Fruit fly (Drosophila melanogaster): ENCODE measurements around the gene tal-1A.

Gene tal-1A

dm6 chr3R:13793979-13794665, 18.8 kb upstream of the tal-1A start (continued):
- TF ChIP-seq bsh (GFP tag; optimal IDR thresholded peaks at IDR 0.05): peak in 1 of 2 experiments; percentile 94
- TF ChIP-seq slp2 (GFP tag; optimal IDR thresholded peaks at IDR 0.05): no peak
- peak; percentile 77 for TF ChIP-seq gsb-n (tag; optimal IDR thresholded peaks at IDR 0.05)
- peak; percentile 71 for TF ChIP-seq oc (tag; optimal IDR thresholded peaks at IDR 0.05)
- TF ChIP-seq scrt (GFP tag; optimal IDR thresholded peaks at IDR 0.05): peak; percentile 26
- peak; percentile 56 for TF ChIP-seq cato (GFP tag; optimal IDR thresholded peaks at IDR 0.05; ENCODE audit: borderline replicate concordance)
- peak; percentile 49; the same call in 1 of the 3 replicates for TF ChIP-seq CG11695 (GFP tag; IDR thresholded peaks at IDR 0.05)
- TF ChIP-seq croc (GFP tag; conservative IDR thresholded peaks at IDR 0.05): peak; percentile 75
- peak; percentile 73 for TF ChIP-seq Xbp1 (GFP tag; optimal IDR thresholded peaks at IDR 0.05)
- no peak for TF ChIP-seq da (GFP tag; optimal IDR thresholded peaks at IDR 0.05)
- TF ChIP-seq Hr51 (GFP tag; optimal IDR thresholded peaks at IDR 0.05): peak in 1 of 2 experiments; percentile 74
- peak; percentile 41; the same call in 1 of the 2 replicates for TF ChIP-seq ttk (GFP tag; IDR thresholded peaks at IDR 0.05)
- TF ChIP-seq HLH3B (GFP tag; IDR thresholded peaks at IDR 0.05): peak; percentile 64
- TF ChIP-seq CG31441 (GFP tag; IDR thresholded peaks at IDR 0.05): peak; percentile 57; the same call in 1 of the 2 replicates
- no peak for TF ChIP-seq CG8089 (GFP tag; optimal IDR thresholded peaks at IDR 0.05)
- peak; percentile 47 for TF ChIP-seq CG30431 (GFP tag; optimal IDR thresholded peaks at IDR 0.05)
- TF ChIP-seq CG14667 (GFP tag; IDR thresholded peaks at IDR 0.05): peak; percentile 42; the same call in 1 of the 2 replicates
- peak; percentile 15 for TF ChIP-seq caup (GFP tag; optimal IDR thresholded peaks at IDR 0.05; ENCODE audit: severe bottlenecking)
- peak; percentile 51; the same call in 1 of the 2 replicates for TF ChIP-seq CG32767 (GFP tag; IDR thresholded peaks at IDR 0.05)
- peak; percentile 52 for TF ChIP-seq bcd (GFP tag; optimal IDR thresholded peaks at IDR 0.05)
- TF ChIP-seq Optix (GFP tag; IDR thresholded peaks at IDR 0.05): peak; percentile 12; the same call in 1 of the 3 replicates
- peak; percentile 51 for TF ChIP-seq ind (GFP tag; optimal IDR thresholded peaks at IDR 0.05)
- peak; percentile 74 for TF ChIP-seq CG3407 (GFP tag; optimal IDR thresholded peaks at IDR 0.05)
- peak; percentile 12 for TF ChIP-seq Fer3 (tag; optimal IDR thresholded peaks at IDR 0.05)
- TF ChIP-seq ewg (GFP tag; optimal IDR thresholded peaks at IDR 0.05): peak; percentile 75
- TF ChIP-seq CG10147 (GFP tag; optimal IDR thresholded peaks at IDR 0.05): peak; percentile 27
- peak; percentile 73 for TF ChIP-seq grau (tag; optimal IDR thresholded peaks at IDR 0.05)
- TF ChIP-seq sob (GFP tag; IDR thresholded peaks at IDR 0.05): peak; percentile 17; the same call in 1 of the 2 replicates
- TF ChIP-seq CoRest (tag; optimal IDR thresholded peaks at IDR 0.05): peak; percentile 74
- TF ChIP-seq CG2202 (tag; optimal IDR thresholded peaks at IDR 0.05): peak; percentile 70
- TF ChIP-seq Abd-B (GFP tag; optimal IDR thresholded peaks at IDR 0.05): peak; percentile 45
- peak; percentile 44; the same call in 1 of the 2 replicates for TF ChIP-seq wor (GFP tag; IDR thresholded peaks at IDR 0.05)
- TF ChIP-seq H2.0 (GFP tag; IDR thresholded peaks at IDR 0.05): peak; percentile 55
- TF ChIP-seq CG3847 (GFP tag; IDR thresholded peaks at IDR 0.05): peak; percentile 18; the same call in 1 of the 2 replicates
- peak; percentile 25 for TF ChIP-seq CG11723 (GFP tag; optimal IDR thresholded peaks at IDR 0.05)
- TF ChIP-seq gcm (GFP tag; optimal IDR thresholded peaks at IDR 0.05): peak; percentile 71
- TF ChIP-seq az2 (GFP tag; optimal IDR thresholded peaks at IDR 0.05): peak; percentile 81
- TF ChIP-seq ranshi (GFP tag; IDR thresholded peaks at IDR 0.05): 0 out of 2 replicates have a peak, but pooled peaks have one; percentile 25
- TF ChIP-seq ATbp (GFP tag; optimal IDR thresholded peaks at IDR 0.05): peak; percentile 84
- TF ChIP-seq pan (optimal IDR thresholded peaks at IDR 0.05): no peak
- TF ChIP-seq pan (GFP tag; optimal IDR thresholded peaks at IDR 0.05 in 1 of 2, IDR thresholded peaks at IDR 0.05 in 1 of 2): peak in 1 of 2 experiments; percentile 50
- peak; percentile 67 for TF ChIP-seq CG30403 (GFP tag; optimal IDR thresholded peaks at IDR 0.05)
- TF ChIP-seq otp (GFP tag; IDR thresholded peaks at IDR 0.05): 0 out of 3 replicates have a peak, but pooled peaks have one; percentile 35
- TF ChIP-seq CG13123 (GFP tag; optimal IDR thresholded peaks at IDR 0.05): peak; percentile 42
- peak; percentile 40 for TF ChIP-seq CG12942 (GFP tag; optimal IDR thresholded peaks at IDR 0.05)
- no peak for TF ChIP-seq CG15696 (tag; optimal IDR thresholded peaks at IDR 0.05)
- peak; percentile 45; the same call in 1 of the 3 replicates for TF ChIP-seq Mrtf (GFP tag; IDR thresholded peaks at IDR 0.05)
- TF ChIP-seq D19A (tag; optimal IDR thresholded peaks at IDR 0.05): peak; percentile 78

All from whole organism, embryonic.